Worm (Caenorhabditis elegans): ENCODE results near the gene Y82E9BR.3.

Y82E9BR.3 gene

DNA sequence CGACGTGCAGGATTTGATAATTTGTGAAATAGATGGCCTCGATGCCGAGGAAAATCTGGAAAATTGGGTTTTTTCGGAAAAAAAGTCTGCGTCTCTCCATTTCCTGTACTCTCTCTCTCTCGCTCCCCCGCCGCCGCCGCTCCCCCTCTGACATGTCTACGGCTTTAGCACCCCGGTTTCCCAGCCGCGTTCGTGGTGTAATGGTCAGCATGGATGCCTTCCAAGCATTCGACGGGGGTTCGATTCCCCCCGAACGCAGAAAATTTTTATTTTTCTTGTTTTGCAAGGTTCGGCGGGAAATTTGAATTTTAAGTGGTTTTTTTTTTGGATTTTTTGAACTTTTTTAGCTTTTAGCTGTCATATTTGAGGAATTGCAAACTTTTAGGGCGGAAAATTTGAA lies 5.3 kb downstream of the Y82E9BR.3 start:
- TF ChIP-seq him-1 (tag; optimal IDR thresholded peaks at IDR 0.05) = peak; percentile 21
- TF ChIP-seq W03F9.2 (tag; optimal IDR thresholded peaks at IDR 0.05) = peak; percentile 33
- peak; percentile 30 for TF ChIP-seq dao-5 (tag; optimal IDR thresholded peaks at IDR 0.05)

DNA sequence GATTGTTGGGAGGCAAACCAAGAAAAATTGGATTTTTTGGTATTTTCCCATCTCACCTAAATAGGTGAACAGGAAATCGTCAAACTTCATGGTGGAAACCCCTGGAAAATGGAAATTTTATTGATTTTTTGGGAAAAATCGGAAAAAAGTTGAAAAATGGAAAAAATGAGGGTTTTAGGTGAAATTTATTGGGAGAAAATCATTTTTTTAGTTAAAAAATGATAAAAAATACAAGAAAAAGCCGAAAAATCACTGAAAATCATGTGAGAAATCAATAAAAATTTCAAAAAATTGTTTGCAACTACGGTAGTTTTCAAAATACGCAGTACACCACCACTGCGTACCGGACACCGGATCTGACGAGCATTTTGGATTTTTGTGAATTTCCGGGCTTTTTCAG lies 8.1 kb downstream of the Y82E9BR.3 start, which contains the start of gene lelo-2:
Gene lelo-2 (minus strand): TSS at position 101 of the 400 bp plus-strand sequence.
- no peak for TF ChIP-seq W03F9.2 (tag; optimal IDR thresholded peaks at IDR 0.05)
- no peak for TF ChIP-seq him-1 (tag; optimal IDR thresholded peaks at IDR 0.05)
- no peak for TF ChIP-seq dao-5 (tag; optimal IDR thresholded peaks at IDR 0.05)

DNA sequence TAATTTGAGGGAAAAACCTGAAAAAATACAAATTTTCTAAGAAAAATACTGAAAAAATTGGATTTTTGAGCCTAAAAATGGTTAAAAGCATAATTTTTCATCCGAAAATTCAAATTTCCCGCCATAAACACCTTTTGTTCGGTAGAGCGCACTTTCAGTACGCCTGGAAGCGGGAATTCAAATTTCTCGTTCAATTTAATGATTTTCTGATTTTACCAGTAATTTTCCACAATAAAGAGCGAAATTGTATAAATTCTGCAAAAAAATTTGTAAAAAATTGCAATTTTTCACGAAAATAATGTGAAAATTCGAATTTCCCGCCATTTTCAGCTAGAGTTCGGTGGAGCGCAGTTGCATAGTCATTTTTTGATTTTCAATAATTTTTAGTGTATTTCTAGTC lies 9.5 kb downstream of the Y82E9BR.3 start:
- TF ChIP-seq W03F9.2 (tag; optimal IDR thresholded peaks at IDR 0.05) (no peak), dao-5 (tag; optimal IDR thresholded peaks at IDR 0.05) (no peak), him-1 (tag; optimal IDR thresholded peaks at IDR 0.05) (no peak)

DNA sequence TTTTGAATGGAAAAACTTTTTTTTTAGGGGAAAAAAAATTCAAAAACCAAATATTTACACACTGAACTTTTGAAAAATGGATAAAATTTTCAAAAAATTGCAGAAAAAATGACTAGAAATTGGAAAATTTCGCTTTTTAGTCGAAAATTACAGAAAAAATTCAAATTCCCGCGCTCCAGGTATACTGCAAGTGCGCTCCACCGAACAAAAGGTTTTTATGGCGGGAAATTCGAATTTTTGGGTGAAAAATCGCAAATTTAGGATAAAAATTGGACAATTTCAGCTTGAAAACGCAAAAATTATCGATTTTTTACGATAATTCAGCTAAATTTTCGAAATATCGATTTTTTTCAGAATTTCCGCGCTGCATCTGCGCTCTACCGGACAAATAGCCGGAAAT lies 10.3 kb downstream of the Y82E9BR.3 start:
- TF ChIP-seq dao-5 (tag; optimal IDR thresholded peaks at IDR 0.05) (no peak), him-1 (tag; optimal IDR thresholded peaks at IDR 0.05) (no peak), W03F9.2 (tag; optimal IDR thresholded peaks at IDR 0.05) (no peak)

DNA sequence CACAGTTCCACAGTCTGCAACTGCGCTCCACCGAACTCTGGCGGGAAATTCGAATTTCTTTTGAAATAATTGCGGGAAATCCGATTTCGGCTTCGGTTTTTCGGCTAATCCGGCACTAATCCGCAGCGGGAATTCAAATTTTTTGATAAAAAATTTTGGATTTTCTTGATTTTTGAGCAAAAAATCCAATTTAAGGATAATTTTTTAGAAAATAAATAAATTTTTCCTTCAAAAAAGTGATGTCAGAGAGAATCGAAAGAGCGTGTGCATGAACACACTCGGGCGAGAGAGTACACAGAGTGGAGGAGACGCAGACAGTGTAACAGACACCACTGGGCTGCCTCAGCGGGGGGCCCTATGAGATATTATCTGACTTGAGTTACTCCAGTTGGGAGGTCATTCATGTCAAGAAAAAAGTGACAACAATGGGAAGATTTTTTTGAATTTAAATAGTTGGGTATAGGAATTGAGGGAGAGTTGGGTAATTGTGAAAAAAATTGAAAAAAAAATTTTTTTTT lies 11.0 kb downstream of the Y82E9BR.3 start:
- TF ChIP-seq him-1 (tag; optimal IDR thresholded peaks at IDR 0.05) = no peak
- no peak for TF ChIP-seq dao-5 (tag; optimal IDR thresholded peaks at IDR 0.05)
- no peak for TF ChIP-seq W03F9.2 (tag; optimal IDR thresholded peaks at IDR 0.05)

DNA sequence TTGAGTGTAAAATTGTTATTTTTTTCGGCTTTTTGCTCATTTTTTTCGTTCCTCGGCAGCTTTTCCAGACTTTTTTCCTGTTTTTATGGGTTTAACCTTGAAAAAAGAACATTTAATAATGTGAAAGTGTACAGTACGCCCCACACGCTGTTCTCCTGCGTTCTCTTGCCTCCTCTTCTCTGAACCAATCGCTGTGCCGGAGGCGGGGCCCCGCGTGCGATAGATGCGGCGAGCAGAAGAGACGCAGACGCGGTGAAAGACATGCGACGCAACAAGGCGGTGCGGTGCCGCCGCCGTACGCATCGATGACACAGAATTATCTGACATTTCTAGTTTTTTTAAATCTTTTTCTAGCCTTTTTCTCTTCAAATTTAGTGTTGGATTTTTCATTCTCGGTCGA lies 17.7 kb downstream of the Y82E9BR.3 start:
- TF ChIP-seq W03F9.2 (tag; optimal IDR thresholded peaks at IDR 0.05) = no peak
- TF ChIP-seq him-1 (tag; optimal IDR thresholded peaks at IDR 0.05) = no peak
- no peak for TF ChIP-seq dao-5 (tag; optimal IDR thresholded peaks at IDR 0.05)

DNA sequence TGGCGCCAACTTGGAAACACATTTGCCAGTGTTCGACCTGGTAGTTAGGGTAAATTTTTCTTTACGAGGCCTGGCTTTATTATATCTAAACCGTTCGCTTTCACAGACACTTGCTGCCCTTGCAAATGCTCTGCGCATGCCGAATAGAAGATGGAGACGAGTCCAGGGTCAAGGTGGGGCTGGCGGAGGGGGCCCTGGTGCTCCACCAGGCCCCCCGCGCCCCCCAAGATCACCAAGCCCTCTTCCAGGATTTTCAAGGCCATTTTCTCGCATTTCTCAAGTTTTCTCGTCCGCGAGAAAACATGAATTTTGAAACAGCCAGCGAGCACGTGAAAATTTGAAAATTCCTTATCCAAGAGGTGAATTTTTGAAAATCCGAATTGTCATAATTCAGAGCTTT lies 20.6 kb downstream of the Y82E9BR.3 start:
- TF ChIP-seq dao-5 (tag; optimal IDR thresholded peaks at IDR 0.05) = no peak
- no peak for TF ChIP-seq W03F9.2 (tag; optimal IDR thresholded peaks at IDR 0.05)
- no peak for TF ChIP-seq him-1 (tag; optimal IDR thresholded peaks at IDR 0.05)

DNA sequence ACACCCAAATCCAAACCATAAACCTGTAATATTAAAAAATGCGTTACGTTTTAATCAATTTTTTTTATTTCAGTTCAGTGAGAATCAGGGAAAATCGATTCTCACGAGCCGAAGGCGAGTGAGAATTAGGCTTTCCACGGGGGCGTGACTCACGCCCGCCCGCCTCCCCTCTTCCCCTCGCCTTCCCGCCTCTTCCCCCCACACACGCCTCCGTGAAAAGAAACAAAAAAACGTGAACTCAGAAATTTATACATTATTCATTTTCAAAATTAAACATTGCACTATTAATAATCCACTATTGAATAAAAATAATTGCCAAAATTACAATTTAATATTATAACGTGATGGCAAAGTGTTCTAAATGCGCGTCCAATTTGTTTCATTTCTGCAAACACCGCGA lies 27.8 kb downstream of the Y82E9BR.3 start:
- TF ChIP-seq dao-5 (tag; optimal IDR thresholded peaks at IDR 0.05) = no peak
- TF ChIP-seq him-1 (tag; optimal IDR thresholded peaks at IDR 0.05) = no peak
- TF ChIP-seq W03F9.2 (tag; optimal IDR thresholded peaks at IDR 0.05) = no peak

DNA sequence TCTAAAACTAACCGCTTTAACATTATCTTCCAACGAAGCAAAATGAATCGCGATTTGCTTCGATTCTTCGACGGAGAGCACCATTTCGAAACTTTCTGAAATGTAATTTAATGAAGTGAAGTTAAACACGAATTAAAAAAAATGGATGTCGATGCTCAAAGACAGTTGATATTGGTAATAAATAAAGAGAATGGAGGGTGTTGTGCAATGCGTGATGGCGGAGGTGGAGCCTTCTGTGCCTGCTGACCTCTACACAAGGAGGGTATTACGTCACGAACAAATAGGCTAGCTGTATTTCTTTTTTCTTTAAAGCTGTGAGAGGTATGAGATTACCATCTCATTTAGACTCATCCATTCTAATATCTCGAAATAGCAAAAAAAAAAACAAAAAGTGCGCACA lies 36.7 kb downstream of the Y82E9BR.3 start, which contains the start of gene Y82E9BR.17:
Gene Y82E9BR.17 (minus strand): TSS at position 101 of the 400 bp plus-strand sequence.
- no peak for TF ChIP-seq dao-5 (tag; optimal IDR thresholded peaks at IDR 0.05)
- no peak for TF ChIP-seq him-1 (tag; optimal IDR thresholded peaks at IDR 0.05)
- TF ChIP-seq W03F9.2 (tag; optimal IDR thresholded peaks at IDR 0.05) = no peak

DNA sequence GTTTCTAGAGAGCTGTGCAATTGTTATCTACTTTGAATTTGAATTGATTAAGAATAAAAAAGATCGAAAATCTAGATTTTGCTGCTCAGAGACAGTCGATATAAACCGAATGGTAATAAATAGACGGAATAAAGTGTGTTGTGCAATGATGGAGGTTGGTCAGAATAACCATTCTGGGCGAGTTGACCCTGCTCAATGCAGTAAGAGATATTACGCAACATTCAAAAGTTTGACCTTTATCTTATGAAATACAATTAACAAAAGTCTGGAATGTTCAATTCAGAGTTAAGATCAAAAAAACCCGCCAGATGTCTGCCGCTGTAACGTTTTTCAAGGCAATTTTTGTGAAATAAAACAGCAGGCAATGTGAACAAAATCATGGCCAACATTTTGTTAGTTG lies 37.9 kb downstream of the Y82E9BR.3 start:
- TF ChIP-seq him-1 (tag; optimal IDR thresholded peaks at IDR 0.05) = no peak
- no peak for TF ChIP-seq W03F9.2 (tag; optimal IDR thresholded peaks at IDR 0.05)
- no peak for TF ChIP-seq dao-5 (tag; optimal IDR thresholded peaks at IDR 0.05)

DNA sequence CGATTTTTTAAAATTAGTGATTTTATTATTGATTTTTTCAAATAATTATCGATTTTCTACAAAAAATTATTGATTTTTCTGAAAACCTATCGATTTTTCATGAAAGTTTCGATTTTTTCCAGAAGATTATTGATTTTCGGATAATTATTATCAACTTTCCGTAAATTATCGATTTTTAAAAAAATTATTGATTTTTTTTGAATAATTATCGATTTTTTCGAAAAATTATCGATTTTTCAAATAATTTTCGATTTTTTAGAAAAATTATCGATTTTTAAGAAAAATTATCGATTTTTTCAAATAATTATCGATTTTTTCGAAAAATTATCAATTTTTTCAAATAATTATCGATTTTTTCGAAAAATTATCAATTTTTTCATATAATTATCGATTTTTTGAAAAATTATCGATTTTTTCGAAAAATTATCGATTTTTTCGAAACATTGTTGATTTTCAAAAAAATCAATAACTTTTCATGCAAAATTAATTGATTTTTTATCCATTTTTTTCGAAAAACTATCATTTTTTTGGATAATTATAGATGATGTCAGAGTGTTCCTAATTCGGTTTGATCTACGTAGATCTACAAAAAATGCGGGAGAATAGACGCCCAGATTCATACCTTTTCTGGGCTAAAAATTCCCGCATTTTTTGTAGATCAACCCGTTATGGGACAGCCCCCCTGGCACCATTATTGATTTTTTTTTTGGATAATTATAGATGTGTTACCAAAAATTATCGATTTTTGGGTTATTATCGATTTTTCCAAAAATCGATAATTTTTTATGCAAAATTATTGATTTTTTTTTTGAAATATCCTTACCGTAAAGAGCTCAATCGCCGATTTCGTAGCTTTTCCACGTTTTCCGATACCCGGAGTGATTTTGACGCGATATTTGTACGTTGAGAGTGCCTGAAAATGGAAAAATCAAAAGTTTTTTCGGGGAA lies 49.6 kb downstream of the Y82E9BR.3 start:
- TF ChIP-seq dao-5 (tag; optimal IDR thresholded peaks at IDR 0.05) = no peak
- TF ChIP-seq him-1 (tag; optimal IDR thresholded peaks at IDR 0.05) = no peak
- no peak for TF ChIP-seq W03F9.2 (tag; optimal IDR thresholded peaks at IDR 0.05)

Measured in whole organism, L4/young adult.